Worm (Caenorhabditis elegans): ENCODE measurements around the gene srv-6.
"Not testable (repeated sequence)": the region's sequence is repeated elsewhere in the genome, so short reads cannot be mapped to it uniquely, and the experiment has no call there.

Gene srv-6

DNA sequence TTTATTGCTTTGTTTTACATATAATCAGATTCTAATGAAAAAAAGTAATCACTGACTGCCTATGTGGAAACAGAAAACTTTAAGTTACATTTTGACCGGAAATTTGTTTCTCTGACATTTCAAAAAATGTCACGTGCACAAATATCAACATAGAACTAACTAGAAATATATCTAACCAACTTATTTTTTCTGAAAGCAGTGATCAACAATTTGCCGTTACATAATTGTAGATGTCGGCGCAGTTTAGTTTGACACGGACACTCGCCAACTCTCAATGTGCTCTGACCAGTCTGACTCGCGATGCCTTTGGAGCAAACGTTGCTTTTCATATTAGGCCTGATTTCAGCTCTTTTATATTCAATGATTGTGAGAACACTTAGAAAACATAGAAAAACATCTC, at the start of gene srv-6:
Gene srv-6 (plus strand): TSS at position 301 of the 400 bp plus-strand sequence.
- TF ChIP-seq C38D4.7 (GFP tag; optimal IDR thresholded peaks at IDR 0.05) = no peak
- no peak for TF ChIP-seq unc-3 (GFP tag; conservative IDR thresholded peaks at IDR 0.05)
- TF ChIP-seq unc-3 (tag; optimal IDR thresholded peaks at IDR 0.05) = no peak
- no peak for TF ChIP-seq sdc-2 (tag; optimal IDR thresholded peaks at IDR 0.05)
- TF ChIP-seq unc-86 (tag; optimal IDR thresholded peaks at IDR 0.05) = no peak
- no peak for TF ChIP-seq npax-4 (tag; optimal IDR thresholded peaks at IDR 0.05)
- no peak for TF ChIP-seq ceh-30 (tag; optimal IDR thresholded peaks at IDR 0.05)
- TF ChIP-seq tbx-2 (tag; optimal IDR thresholded peaks at IDR 0.05) = no peak
- no peak for TF ChIP-seq pros-1 (tag; optimal IDR thresholded peaks at IDR 0.05)
- TF ChIP-seq ama-1 (optimal IDR thresholded peaks at IDR 0.05) = no peak
- no peak for TF ChIP-seq F13H6.1 (tag; optimal IDR thresholded peaks at IDR 0.05)
- TF ChIP-seq ceh-14 (tag; optimal IDR thresholded peaks at IDR 0.05) = no peak

- TF ChIP-seq npax-4, sox-4, ceh-22 (tag; optimal IDR thresholded peaks at IDR 0.05): not testable (repeated sequence)
Measured at ce11 chrX:4207385-4207784, 49.5 kb upstream of the srv-6 start, which contains the start of gene F20B6.9. Gene F20B6.9, minus strand, starts transcription at chrX:4207485.

- TF ChIP-seq odd-2 (tag; optimal IDR thresholded peaks at IDR 0.05) = no peak
- no peak for TF ChIP-seq fkh-10 (GFP tag; optimal IDR thresholded peaks at IDR 0.05)
- TF ChIP-seq unc-86 (tag; optimal IDR thresholded peaks at IDR 0.05) = no peak
- no peak for TF ChIP-seq C08G9.2 (tag; optimal IDR thresholded peaks at IDR 0.05)
- TF ChIP-seq ceh-18 (tag; optimal IDR thresholded peaks at IDR 0.05) = no peak
- no peak for TF ChIP-seq pag-3 (tag; optimal IDR thresholded peaks at IDR 0.05; ENCODE audit: borderline replicate concordance)
- TF ChIP-seq ceh-34 (tag; optimal IDR thresholded peaks at IDR 0.05) = no peak
- no peak for TF ChIP-seq ama-1 (optimal IDR thresholded peaks at IDR 0.05)
- TF ChIP-seq ceh-14 (tag; optimal IDR thresholded peaks at IDR 0.05) = no peak
- no peak for TF ChIP-seq syd-9 (tag; optimal IDR thresholded peaks at IDR 0.05)
- TF ChIP-seq hlh-6 (tag; optimal IDR thresholded peaks at IDR 0.05) = no peak
- TF ChIP-seq eyg-1 (tag; optimal IDR thresholded peaks at IDR 0.05) = no peak
- no peak for TF ChIP-seq hlh-30 (tag; optimal IDR thresholded peaks at IDR 0.05; ENCODE audit: insufficient read depth)
Measured at ce11 chrX:4208495-4208894, 48.4 kb upstream of the srv-6 start.

ce11 chrX:4209131-4209530, 47.7 kb upstream of the srv-6 start:
- TF ChIP-seq ceh-30 (tag; optimal IDR thresholded peaks at IDR 0.05) (peak; percentile 78), K09A11.1 (tag; optimal IDR thresholded peaks at IDR 0.05; ENCODE audit: insufficient read depth) (peak; percentile 85), T23F11.4 (GFP tag; optimal IDR thresholded peaks at IDR 0.05) (peak; percentile 67), pqm-1 (tag; optimal IDR thresholded peaks at IDR 0.05) (peak; percentile 37), tbx-7 (tag; optimal IDR thresholded peaks at IDR 0.05) (peak; percentile 66), C08G9.2 (tag; optimal IDR thresholded peaks at IDR 0.05) (peak; percentile 78), ceh-18 (tag; optimal IDR thresholded peaks at IDR 0.05) (peak; percentile 99), odd-2 (tag; optimal IDR thresholded peaks at IDR 0.05) (peak; percentile 36), pax-1 (tag; optimal IDR thresholded peaks at IDR 0.05) (peak; percentile 83), gmeb-2 (tag; optimal IDR thresholded peaks at IDR 0.05) (peak; percentile 63), zip-5 (tag; optimal IDR thresholded peaks at IDR 0.05) (no peak), dmd-4 (tag; optimal IDR thresholded peaks at IDR 0.05; ENCODE audit: borderline replicate concordance) (peak; percentile 76), ceh-19 (GFP tag; optimal IDR thresholded peaks at IDR 0.05) (peak; percentile 71), nhr-232 (tag; optimal IDR thresholded peaks at IDR 0.05) (no peak), ceh-6 (GFP tag; optimal IDR thresholded peaks at IDR 0.05) (peak; percentile 70), elt-2 (tag; optimal IDR thresholded peaks at IDR 0.05) (peak; percentile 76), pag-3 (tag; optimal IDR thresholded peaks at IDR 0.05; ENCODE audit: borderline replicate concordance) (no peak), pat-9 (tag; optimal IDR thresholded peaks at IDR 0.05) (peak; percentile 72), ceh-22 (tag; optimal IDR thresholded peaks at IDR 0.05) (peak; percentile 82), K02D7.2 (tag; optimal IDR thresholded peaks at IDR 0.05) (no peak), pros-1 (tag; optimal IDR thresholded peaks at IDR 0.05) (peak; percentile 94), hlh-15 (tag; optimal IDR thresholded peaks at IDR 0.05) (peak; percentile 16), ceh-9 (tag; optimal IDR thresholded peaks at IDR 0.05) (no peak), ceh-2 (tag; optimal IDR thresholded peaks at IDR 0.05) (peak; percentile 89), ref-2 (tag; optimal IDR thresholded peaks at IDR 0.05) (peak; percentile 97), ceh-14 (tag; optimal IDR thresholded peaks at IDR 0.05) (peak; percentile 91), ztf-16 (tag; optimal IDR thresholded peaks at IDR 0.05) (peak; percentile 73), fkh-10 (GFP tag; optimal IDR thresholded peaks at IDR 0.05) (peak; percentile 68), C38D4.7 (GFP tag; optimal IDR thresholded peaks at IDR 0.05) (peak; percentile 40), che-1 (tag; optimal IDR thresholded peaks at IDR 0.05) (peak; percentile 55), tbx-2 (tag; optimal IDR thresholded peaks at IDR 0.05) (peak; percentile 95), hlh-13 (GFP tag; optimal IDR thresholded peaks at IDR 0.05) (peak; percentile 65), fax-1 (tag; optimal IDR thresholded peaks at IDR 0.05) (peak; percentile 6)

Measured in whole organism, late embryonic.